Worm (Caenorhabditis elegans) whole organism, L4 larva: Measurements from ENCODE around the gene nas-22.

ENCODE experiments used
- D1046.2 ChIP-seq: fragments of 200-800 bp; sonication (Bioruptor generic); IDR thresholded peaks from 2 replicates; pipeline ENCODE4 v1.3.6; 2022; ENCODE audit warnings: missing genetic modification characterization, missing compliant biosample characterization
- F26F4.8 ChIP-seq: fragments of 200-800 bp; sonication (Bioruptor generic); conservative IDR thresholded peaks from 2 replicates; pipeline ENCODE4 v1.3.6; 2022; ENCODE audit warnings: missing genetic modification characterization, missing compliant biosample characterization
- F44E2.7 ChIP-seq: fragments of 200-800 bp; sonication (Bioruptor generic); IDR thresholded peaks from 2 replicates; pipeline ENCODE4 v2.1.2; 2022; ENCODE audit warnings: missing genetic modification characterization, missing compliant biosample characterization
- T20F7.1 ChIP-seq: fragments of 200-800 bp; sonication (Bioruptor generic); optimal IDR thresholded peaks from 2 replicates; lab custom pipeline; 2018; ENCODE audit warnings: mild to moderate bottlenecking, missing genetic modification characterization, missing compliant biosample characterization
- T26A8.4 ChIP-seq: fragments of 200-800 bp; sonication (Bioruptor generic); IDR thresholded peaks from 2 replicates; pipeline ENCODE4 v1.3.6; 2022; ENCODE audit warnings: missing genetic modification characterization, missing compliant biosample characterization
- Y48G9A.11 ChIP-seq: fragments of 200-800 bp; sonication (Bioruptor generic); IDR thresholded peaks from 2 replicates; pipeline ENCODE4 v1.3.6; 2022; ENCODE audit warnings: missing genetic modification reagents, missing genetic modification characterization, missing compliant biosample characterization
- Y75B8A.6 ChIP-seq: fragments of 200-800 bp; sonication (Bioruptor generic); IDR thresholded peaks from 2 replicates; pipeline ENCODE4 v1.3.6; 2022; ENCODE audit warnings: missing genetic modification reagents, missing genetic modification characterization, missing compliant biosample characterization
- ZK337.2 ChIP-seq: fragments of 200-800 bp; sonication (Bioruptor generic); IDR thresholded peaks from 2 replicates; pipeline ENCODE4 v1.3.6; 2022; ENCODE audit warnings: missing genetic modification reagents, missing genetic modification characterization, missing compliant biosample characterization
- aha-1 ChIP-seq: fragments of 150-350 bp; peaks from one replicate; lab custom pipeline; 2014; ENCODE audit warnings: missing biosample characterization, missing genetic modification characterization
- aly-2 ChIP-seq: sonication (generic microtip); optimal IDR thresholded peaks from 2 replicates; lab custom pipeline; 2018; ENCODE audit warnings: missing biosample characterization, missing genetic modification characterization
- arid-1 ChIP-seq: fragments of 200-800 bp; sonication (Bioruptor generic); conservative IDR thresholded peaks from 2 replicates; pipeline ENCODE4 v1.3.6; 2022; ENCODE audit warnings: missing genetic modification reagents, missing genetic modification characterization, missing compliant biosample characterization
- ceh-20 ChIP-seq: fragments of 200-800 bp; sonication (Bioruptor generic); IDR thresholded peaks from 2 replicates; pipeline ENCODE4 v1.3.6; 2022; ENCODE audit warnings: missing genetic modification reagents, missing genetic modification characterization, missing compliant biosample characterization
- ceh-28 ChIP-seq: fragments of 150-350 bp; optimal IDR thresholded peaks from 2 replicates; lab custom pipeline; 2014; ENCODE audit warnings: missing biosample characterization, missing genetic modification reagents, missing genetic modification characterization
- cey-2 ChIP-seq: sonication (generic microtip); optimal IDR thresholded peaks from 3 replicates; lab custom pipeline; 2017; ENCODE audit warnings: missing genetic modification characterization, mild to moderate bottlenecking, missing compliant biosample characterization, antibody characterized with exemption, borderline replicate concordance; ENCODE audit not compliant: insufficient read depth
- ctbp-1 ChIP-seq: fragments of 200-800 bp; sonication (Bioruptor generic); IDR thresholded peaks from 2 replicates; pipeline ENCODE4 v1.3.6; 2022; ENCODE audit warnings: missing genetic modification reagents, missing genetic modification characterization, missing compliant biosample characterization
- daf-16 ChIP-seq, 3 experiments: sonication (generic microtip); optimal IDR thresholded peaks; 2 replicates each; lab custom pipeline; 2016 to 2017; ENCODE audit warnings: missing genetic modification characterization in 3 of 3, missing genetic modification reagents in 3 of 3, mild to moderate bottlenecking in 2 of 3, missing compliant biosample characterization in 2 of 3, missing biosample characterization in 1 of 3, moderate library complexity in 1 of 3
- egl-43 ChIP-seq: fragments of 200-800 bp; sonication (Bioruptor generic); IDR thresholded peaks from 2 replicates; pipeline ENCODE4 v1.3.6; 2022; ENCODE audit warnings: missing genetic modification reagents, missing genetic modification characterization, missing compliant biosample characterization
- fkh-10 ChIP-seq: fragments of 150-350 bp; optimal IDR thresholded peaks from 2 replicates; lab custom pipeline; 2014; ENCODE audit warnings: missing biosample characterization, missing genetic modification reagents, missing genetic modification characterization
- hif-1 ChIP-seq, 2 experiments: sonication (generic microtip); optimal IDR thresholded peaks; 2 replicates each; lab custom pipeline; 2016 to 2017; ENCODE audit warnings: missing compliant biosample characterization in 2 of 2, missing genetic modification characterization in 2 of 2, missing genetic modification reagents in 2 of 2, missing genotype in 2 of 2, mild to moderate bottlenecking in 1 of 2
- hlh-11 ChIP-seq: fragments of 200-800 bp; sonication (Bioruptor generic); optimal IDR thresholded peaks from 2 replicates; lab custom pipeline; 2018; ENCODE audit warnings: mild to moderate bottlenecking, missing genetic modification characterization, missing compliant biosample characterization
- hlh-30 ChIP-seq: sonication (generic microtip); optimal IDR thresholded peaks from 2 replicates; lab custom pipeline; 2017; ENCODE audit warnings: antibody characterized with exemption, mild to moderate bottlenecking, missing genetic modification characterization, missing compliant biosample characterization; ENCODE audit not compliant: insufficient read depth
- hmg-1.1 ChIP-seq: fragments of 200-800 bp; sonication (Bioruptor generic); IDR thresholded peaks from 2 replicates; pipeline ENCODE4 v1.3.6; 2022; ENCODE audit warnings: missing genetic modification reagents, missing genetic modification characterization, missing compliant biosample characterization
- lin-13 ChIP-seq: fragments of 150-350 bp; optimal IDR thresholded peaks from 2 replicates; lab custom pipeline; 2014; ENCODE audit warnings: missing biosample characterization, missing genetic modification reagents, missing genetic modification characterization
- lin-38 ChIP-seq: fragments of 200-800 bp; sonication (Bioruptor generic); IDR thresholded peaks from 2 replicates; pipeline ENCODE4 v1.3.6; 2022; ENCODE audit warnings: missing genetic modification reagents, missing genetic modification characterization, missing compliant biosample characterization
- lin-39 ChIP-seq: fragments of 150-350 bp; optimal IDR thresholded peaks from 2 replicates; lab custom pipeline; 2014; ENCODE audit warnings: missing biosample characterization, missing genetic modification reagents, missing genetic modification characterization
- lsy-2 ChIP-seq, 2 experiments: fragments of 150-350 bp in 1 of 2; sonication (generic microtip) in 1 of 2; optimal IDR thresholded peaks; 2 replicates each; lab custom pipeline; 2014 to 2017; ENCODE audit warnings: missing biosample characterization in 2 of 2, missing genetic modification characterization in 2 of 2
- mdl-1 ChIP-seq, 2 experiments: fragments of 150-350 bp in 1 of 2; sonication (generic microtip) in 1 of 2; optimal IDR thresholded peaks; 2 replicates each; lab custom pipeline; 2014 to 2017; ENCODE audit warnings: missing biosample characterization in 2 of 2, missing genetic modification characterization in 2 of 2
- mxl-2 ChIP-seq: fragments of 200-800 bp; sonication (Bioruptor generic); conservative IDR thresholded peaks from 2 replicates; pipeline ENCODE4 v1.3.6; 2022; ENCODE audit warnings: missing genetic modification reagents, missing genetic modification characterization, missing compliant biosample characterization
- mxl-3 ChIP-seq: fragments of 200-800 bp; sonication (Bioruptor generic); optimal IDR thresholded peaks from 2 replicates; lab custom pipeline; 2018; ENCODE audit warnings: mild to moderate bottlenecking, missing genetic modification characterization, missing compliant biosample characterization
- nhr-237 ChIP-seq: sonication (generic microtip); optimal IDR thresholded peaks from 2 replicates; lab custom pipeline; 2017; ENCODE audit warnings: missing biosample characterization, missing genetic modification characterization
- nhr-41 ChIP-seq: fragments of 200-800 bp; sonication (Bioruptor generic); IDR thresholded peaks from 2 replicates; pipeline ENCODE4 v1.3.6; 2022; ENCODE audit warnings: missing genetic modification reagents, missing genetic modification characterization, missing compliant biosample characterization
- nhr-48 ChIP-seq: sonication (generic microtip); optimal IDR thresholded peaks from 2 replicates; lab custom pipeline; 2016; ENCODE audit warnings: mild to moderate bottlenecking, missing genetic modification characterization, missing compliant biosample characterization
- pqm-1 ChIP-seq: sonication (generic microtip); optimal IDR thresholded peaks from 2 replicates; lab custom pipeline; 2017; ENCODE audit warnings: missing biosample characterization, missing genetic modification characterization
- rbr-2 ChIP-seq: sonication (generic microtip); optimal IDR thresholded peaks from 2 replicates; lab custom pipeline; 2016; ENCODE audit warnings: missing genotype, missing genetic modification characterization, missing compliant biosample characterization
- set-16 ChIP-seq: fragments of 200-800 bp; sonication (Bioruptor generic); IDR thresholded peaks from 2 replicates; pipeline ENCODE4 v1.3.6; 2022; ENCODE audit warnings: missing genetic modification reagents, missing genetic modification characterization, missing compliant biosample characterization
- snpc-1.2 ChIP-seq: fragments of 200-800 bp; sonication (Bioruptor generic); IDR thresholded peaks from 2 replicates; pipeline ENCODE4 v1.3.6; 2022; ENCODE audit warnings: missing genetic modification reagents, missing genetic modification characterization, missing compliant biosample characterization
- spr-1 ChIP-seq: sonication (generic microtip); optimal IDR thresholded peaks from 2 replicates; lab custom pipeline; 2016; ENCODE audit warnings: mild to moderate bottlenecking, missing genetic modification characterization, missing compliant biosample characterization
- tag-97 ChIP-seq: fragments of 200-800 bp; sonication (Bioruptor generic); IDR thresholded peaks from 2 replicates; pipeline ENCODE4 v1.3.6; 2022; ENCODE audit warnings: missing genetic modification characterization, missing compliant biosample characterization
- tra-1 ChIP-seq: fragments of 200-800 bp; sonication (Bioruptor generic); IDR thresholded peaks from 2 replicates; pipeline ENCODE4 v1.3.6; 2022; ENCODE audit warnings: missing genetic modification reagents, missing genetic modification characterization, missing compliant biosample characterization
- unc-62 ChIP-seq, 3 experiments: fragments of 150-350 bp in 1 of 3; sonication (generic microtip); optimal IDR thresholded peaks in 2 of 3; peaks in 1 of 3; 1 replicate in 1 of 3; 2 replicates in 2 of 3; lab custom pipeline; 2014 to 2017; ENCODE audit warnings: missing biosample characterization in 3 of 3, missing genetic modification characterization in 3 of 3, missing genetic modification reagents in 3 of 3, missing genotype in 1 of 3
- zip-11 ChIP-seq: fragments of 200-800 bp; sonication (Bioruptor generic); IDR thresholded peaks from 2 replicates; pipeline ENCODE4 v1.3.6; 2022; ENCODE audit warnings: missing genetic modification characterization, missing compliant biosample characterization

Gene nas-22

DNA sequence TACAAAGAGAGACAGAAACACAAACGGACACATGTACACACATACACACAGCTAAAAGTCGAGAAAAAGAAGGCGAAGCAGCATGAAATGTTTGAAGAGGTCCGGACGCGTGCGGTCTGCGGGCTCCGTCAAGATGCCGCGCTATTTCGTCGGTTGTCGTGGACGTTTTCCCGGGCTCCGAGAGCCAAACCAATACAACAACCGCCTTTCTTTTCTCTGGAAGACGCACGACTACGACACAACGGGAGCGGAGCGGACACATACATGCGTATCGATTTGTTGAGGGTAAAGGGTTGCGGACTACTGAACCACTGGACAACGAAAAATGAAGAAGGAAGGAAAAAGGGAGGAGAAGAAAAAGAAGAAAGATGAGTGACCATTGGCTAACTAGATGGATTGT lies 29.1 kb upstream of the nas-22 start:
- peak in 1 of 2 experiments; percentile 56 for TF ChIP-seq mdl-1 (tag; optimal IDR thresholded peaks at IDR 0.05; lab: Kevin White, UChicago)
- TF ChIP-seq hmg-1.1 = peak; percentile 63
- peak; percentile 7 for TF ChIP-seq hlh-30 (tag; lab: Kevin White, UChicago)
- peak; percentile 72 for TF ChIP-seq fkh-10 (GFP tag; lab: Kevin White, UChicago)
- no peak for TF ChIP-seq unc-62 (GFP tag; optimal IDR thresholded peaks at IDR 0.05 in 1 of 2; lab: Kevin White, UChicago)
- no peak for TF ChIP-seq unc-62 (tag; optimal IDR thresholded peaks at IDR 0.05; lab: Kevin White, UChicago)
- TF ChIP-seq ceh-28 = peak; percentile 56
- peak in 1 of 2 experiments; percentile 18 for TF ChIP-seq hif-1 (tag; optimal IDR thresholded peaks at IDR 0.05; lab: Kevin White, UChicago)
- TF ChIP-seq lin-39 = no peak
- no peak for TF ChIP-seq daf-16 (GFP tag; optimal IDR thresholded peaks at IDR 0.05; lab: Kevin White, UChicago)
- no peak for TF ChIP-seq daf-16 (tag; optimal IDR thresholded peaks at IDR 0.05; lab: Kevin White, UChicago)
- TF ChIP-seq lsy-2 (tag; optimal IDR thresholded peaks at IDR 0.05; lab: Kevin White, UChicago) = no peak
- TF ChIP-seq hlh-11 (tag; lab: Kevin White, UChicago) = peak; percentile 5
- peak; percentile 96 for TF ChIP-seq aha-1 (tag; lab: Kevin White, UChicago)
- no peak for TF ChIP-seq T26A8.4
- peak; percentile 60; the same call in 1 of the 2 replicates for TF ChIP-seq set-16 (GFP tag; lab: Robert Waterston, UW)
- peak; percentile 44 for TF ChIP-seq rbr-2 (tag; lab: Kevin White, UChicago)
- TF ChIP-seq egl-43 = 0 out of 2 replicates have a peak, but pooled peaks have one; percentile 55
- TF ChIP-seq nhr-48 (tag; lab: Kevin White, UChicago) = no peak
- no peak for TF ChIP-seq spr-1 (tag; lab: Kevin White, UChicago)
- TF ChIP-seq arid-1 (GFP tag; lab: Robert Waterston, UW) = no peak

DNA sequence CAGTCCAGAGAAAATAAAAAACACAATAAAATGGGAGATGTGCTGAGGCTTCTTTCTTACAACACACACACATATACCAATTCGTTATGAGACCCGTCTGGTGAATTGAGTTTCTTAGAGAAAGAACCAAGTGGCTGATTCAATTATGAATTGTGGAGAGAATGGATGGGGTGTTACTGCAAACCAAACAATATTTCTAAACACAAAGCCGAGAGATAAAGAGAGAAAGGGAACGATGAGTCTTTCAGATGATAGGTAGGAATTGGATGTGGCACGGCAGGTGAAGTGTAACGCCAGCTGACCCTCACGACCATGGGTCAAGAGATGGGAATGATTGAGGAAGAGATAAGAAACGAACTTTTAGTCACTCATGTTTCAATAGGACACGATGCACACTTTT lies 28.2 kb upstream of the nas-22 start, which contains the start of gene mig-17:
Gene mig-17, plus strand, starts transcription at position 389 of the 400 bp plus-strand sequence.
- no peak for TF ChIP-seq nhr-48 (tag; lab: Kevin White, UChicago)
- no peak for TF ChIP-seq pqm-1 (tag; lab: Kevin White, UChicago)
- TF ChIP-seq lin-13 (GFP tag; lab: Kevin White, UChicago) = no peak
- no peak for TF ChIP-seq T20F7.1 (GFP tag; lab: Kevin White, UChicago)
- no peak for TF ChIP-seq cey-2 (tag; lab: Kevin White, UChicago)
- no peak for TF ChIP-seq nhr-41 (GFP tag; lab: Robert Waterston, UW)
- no peak for TF ChIP-seq Y48G9A.11
- TF ChIP-seq tag-97 (GFP tag; lab: Robert Waterston, UW) = no peak
- TF ChIP-seq aly-2 (tag; lab: Kevin White, UChicago) = no peak
- no peak for TF ChIP-seq ZK337.2 (GFP tag; lab: Robert Waterston, UW)
- TF ChIP-seq ctbp-1 = no peak

- TF ChIP-seq set-16 (GFP tag; lab: Robert Waterston, UW) (peak; percentile 93), hlh-11 (tag; lab: Kevin White, UChicago) (no peak), F44E2.7 (GFP tag; lab: Robert Waterston, UW) (0 out of 2 replicates have a peak, but pooled peaks have one; percentile 18)
Measured at ce11 chrV:11449404-11449803, 25.1 kb upstream of the nas-22 start.

DNA sequence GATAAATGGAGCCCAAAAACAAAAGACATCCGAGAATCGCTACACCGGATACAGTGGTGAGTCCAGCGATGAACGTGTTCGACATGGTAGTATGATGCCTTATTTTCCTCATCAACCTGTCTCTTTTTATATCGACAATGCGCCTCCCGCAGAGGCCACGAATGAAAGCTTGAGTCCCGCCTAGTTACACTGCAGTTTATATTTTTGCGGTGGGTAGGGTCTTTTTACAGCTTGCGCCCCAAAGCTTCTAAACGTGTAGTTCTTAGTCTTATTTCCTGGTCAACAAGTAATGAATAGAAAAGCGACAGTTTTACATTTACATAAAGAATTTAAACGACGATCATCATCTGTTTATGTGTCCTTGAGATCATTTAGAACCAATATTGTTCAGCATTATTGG lies 24.2 kb upstream of the nas-22 start, which contains the start of gene col-156:
Gene col-156, minus strand, starts transcription at position 101 of the 400 bp plus-strand sequence.
- TF ChIP-seq aha-1 (tag; lab: Kevin White, UChicago) (peak; percentile 12), zip-11 (no peak)

DNA sequence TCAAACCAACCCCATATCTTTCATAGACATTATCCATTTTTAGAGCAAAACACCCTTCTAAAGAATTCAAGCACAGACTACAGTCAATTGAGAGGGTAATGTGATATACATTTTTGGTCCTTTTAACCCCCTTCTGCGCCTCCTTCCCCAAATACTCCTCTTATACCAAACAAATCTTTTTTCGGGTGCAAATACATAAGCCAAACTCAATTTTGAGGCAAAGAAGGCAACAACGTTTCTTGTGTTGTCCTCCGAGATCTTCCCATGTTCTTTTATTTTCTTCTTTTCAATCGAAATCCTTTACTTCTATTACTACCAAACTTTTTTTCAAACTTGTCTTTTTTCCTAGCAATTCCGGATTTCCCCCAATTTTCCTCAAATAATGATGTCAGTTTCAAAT lies 19.6 kb upstream of the nas-22 start:
- TF ChIP-seq arid-1 (GFP tag; lab: Robert Waterston, UW) (no peak), ZK337.2 (GFP tag; lab: Robert Waterston, UW) (no peak), aha-1 (tag; lab: Kevin White, UChicago) (no peak), lin-38 (GFP tag; lab: Robert Waterston, UW) (no peak), F26F4.8 (GFP tag; lab: Robert Waterston, UW) (no peak), mxl-3 (no peak), hif-1 (tag; optimal IDR thresholded peaks at IDR 0.05; lab: Kevin White, UChicago) (no peak), mxl-2 (GFP tag; lab: Robert Waterston, UW) (no peak), ceh-20 (GFP tag; lab: Robert Waterston, UW) (no peak), D1046.2 (no peak), snpc-1.2 (GFP tag; lab: Robert Waterston, UW) (no peak), tag-97 (GFP tag; lab: Robert Waterston, UW) (no peak), lin-13 (GFP tag; lab: Kevin White, UChicago) (no peak), Y75B8A.6 (no peak), fkh-10 (GFP tag; lab: Kevin White, UChicago) (no peak), tra-1 (GFP tag; lab: Robert Waterston, UW) (no peak), nhr-237 (tag; lab: Kevin White, UChicago) (no peak)
